Worm (Caenorhabditis elegans) whole organism, L3 larva: ENCODE data around the gene F26F4.5.

ENCODE experiments used
- R02D3.7 ChIP-seq: fragments of 150-350 bp; optimal IDR thresholded peaks from 2 replicates; lab custom pipeline; 2014; ENCODE audit warnings: missing biosample characterization, missing genetic modification characterization
- ZK546.5 ChIP-seq: sonication (generic microtip); optimal IDR thresholded peaks from 2 replicates; lab custom pipeline; 2017; ENCODE audit warnings: missing biosample characterization, missing genetic modification characterization
- aly-2 ChIP-seq: fragments of 150-350 bp; optimal IDR thresholded peaks from 2 replicates; lab custom pipeline; 2014; ENCODE audit warnings: missing biosample characterization, missing genetic modification characterization
- ama-1 ChIP-seq: fragments of 150-350 bp; optimal IDR thresholded peaks from 2 replicates; lab custom pipeline; 2018
- ceh-16 ChIP-seq: sonication (generic microtip); optimal IDR thresholded peaks from 2 replicates; lab custom pipeline; 2017; ENCODE audit warnings: missing biosample characterization, missing genetic modification characterization
- ceh-28 ChIP-seq: fragments of 150-350 bp; optimal IDR thresholded peaks from 2 replicates; lab custom pipeline; 2014; ENCODE audit warnings: missing biosample characterization, missing genetic modification reagents, missing genetic modification characterization
- ceh-82 ChIP-seq: fragments of 150-350 bp; optimal IDR thresholded peaks from 2 replicates; lab custom pipeline; 2014; ENCODE audit warnings: missing biosample characterization, missing genetic modification characterization
- ceh-9 ChIP-seq: sonication (generic microtip); optimal IDR thresholded peaks from 2 replicates; lab custom pipeline; 2018; ENCODE audit warnings: missing biosample characterization, missing genetic modification characterization
- daf-12 ChIP-seq: fragments of 150-350 bp; optimal IDR thresholded peaks from 2 replicates; lab custom pipeline; 2014; ENCODE audit warnings: missing biosample characterization, missing genetic modification reagents, missing genetic modification characterization
- egl-27 ChIP-seq: sonication (generic microtip); optimal IDR thresholded peaks from 4 replicates; lab custom pipeline; 2017; ENCODE audit warnings: missing biosample characterization, missing genetic modification reagents, missing genetic modification characterization
- egl-5 ChIP-seq: fragments of 150-350 bp; optimal IDR thresholded peaks from 2 replicates; lab custom pipeline; 2017; ENCODE audit warnings: missing biosample characterization, missing genetic modification reagents, missing genetic modification characterization, inconsistent platforms
- elt-1 ChIP-seq: fragments of 150-350 bp; optimal IDR thresholded peaks from 2 replicates; lab custom pipeline; 2014; ENCODE audit warnings: missing biosample characterization, missing genetic modification characterization
- elt-2 ChIP-seq: sonication (generic microtip); optimal IDR thresholded peaks from 2 replicates; lab custom pipeline; 2016; ENCODE audit warnings: missing genetic modification reagents, mild to moderate bottlenecking, missing genetic modification characterization, missing compliant biosample characterization
- elt-3 ChIP-seq, 3 experiments: fragments of 150-350 bp in 1 of 3; sonication (generic microtip) in 2 of 3; optimal IDR thresholded peaks; 2 replicates in 2 of 3; 4 replicates in 1 of 3; lab custom pipeline; 2014 to 2017; ENCODE audit warnings: missing biosample characterization in 3 of 3, missing genetic modification characterization in 3 of 3
- eor-1 ChIP-seq, 2 experiments: fragments of 150-350 bp; optimal IDR thresholded peaks; 2 replicates each; lab custom pipeline; 2014 to 2018; ENCODE audit warnings: missing biosample characterization in 2 of 2, missing genetic modification characterization in 2 of 2
- fkh-10 ChIP-seq: sonication (generic microtip); optimal IDR thresholded peaks from 2 replicates; lab custom pipeline; 2017; ENCODE audit warnings: missing biosample characterization, missing genetic modification reagents, missing genetic modification characterization
- fkh-2 ChIP-seq: fragments of 150-350 bp; optimal IDR thresholded peaks from 2 replicates; lab custom pipeline; 2014; ENCODE audit warnings: missing biosample characterization, missing genetic modification reagents, missing genetic modification characterization
- fos-1 ChIP-seq: fragments of 150-350 bp; optimal IDR thresholded peaks from 2 replicates; lab custom pipeline; 2014; ENCODE audit warnings: missing biosample characterization, missing genetic modification characterization
- hmg-11 ChIP-seq: sonication (generic microtip); optimal IDR thresholded peaks from 2 replicates; lab custom pipeline; 2016; ENCODE audit warnings: missing genetic modification characterization, missing compliant biosample characterization
- jun-1 ChIP-seq: fragments of 150-350 bp; optimal IDR thresholded peaks from 2 replicates; lab custom pipeline; 2014; ENCODE audit warnings: missing biosample characterization, missing genetic modification reagents, missing genetic modification characterization
- lin-15B ChIP-seq: fragments of 150-350 bp; optimal IDR thresholded peaks from 2 replicates; lab custom pipeline; 2014; ENCODE audit warnings: missing biosample characterization, missing genetic modification characterization
- lin-39 ChIP-seq: fragments of 150-350 bp; optimal IDR thresholded peaks from 2 replicates; lab custom pipeline; 2018; ENCODE audit warnings: missing biosample characterization, missing genetic modification reagents, missing genetic modification characterization
- lsy-12 ChIP-seq: sonication (generic microtip); optimal IDR thresholded peaks from 2 replicates; lab custom pipeline; 2016; ENCODE audit warnings: mild to moderate bottlenecking, missing genetic modification characterization, missing compliant biosample characterization
- mdl-1 ChIP-seq: fragments of 150-350 bp; optimal IDR thresholded peaks from 2 replicates; lab custom pipeline; 2014; ENCODE audit warnings: missing biosample characterization, missing genetic modification characterization
- mml-1 ChIP-seq: fragments of 150-350 bp; sonication (generic microtip); optimal IDR thresholded peaks from 3 replicates; lab custom pipeline; 2014; ENCODE audit warnings: missing biosample characterization, missing genetic modification characterization
- nfya-1 ChIP-seq: sonication (generic microtip); optimal IDR thresholded peaks from 2 replicates; lab custom pipeline; 2017; ENCODE audit warnings: missing genetic modification characterization, mild to moderate bottlenecking, missing compliant biosample characterization, antibody characterized with exemption, moderate library complexity; ENCODE audit not compliant: insufficient read depth
- nhr-11 ChIP-seq: fragments of 150-350 bp; optimal IDR thresholded peaks from 2 replicates; lab custom pipeline; 2014; ENCODE audit warnings: missing biosample characterization, missing genetic modification characterization
- nhr-12 ChIP-seq: fragments of 150-350 bp; optimal IDR thresholded peaks from 2 replicates; lab custom pipeline; 2014; ENCODE audit warnings: missing biosample characterization, missing genetic modification characterization
- nhr-23 ChIP-seq: fragments of 150-350 bp; optimal IDR thresholded peaks from 2 replicates; lab custom pipeline; 2014; ENCODE audit warnings: missing biosample characterization, missing genetic modification reagents, missing genetic modification characterization
- nhr-237 ChIP-seq: fragments of 150-350 bp; optimal IDR thresholded peaks from 2 replicates; lab custom pipeline; 2014; ENCODE audit warnings: missing biosample characterization, missing genetic modification characterization
- nhr-25 ChIP-seq: sonication (generic microtip); optimal IDR thresholded peaks from 2 replicates; lab custom pipeline; 2017; ENCODE audit warnings: missing biosample characterization, missing genetic modification characterization
- nhr-28 ChIP-seq: fragments of 150-350 bp; optimal IDR thresholded peaks from 2 replicates; lab custom pipeline; 2014; ENCODE audit warnings: missing biosample characterization, missing genetic modification characterization
- nhr-43 ChIP-seq: sonication (generic microtip); optimal IDR thresholded peaks from 2 replicates; lab custom pipeline; 2016; ENCODE audit warnings: mild to moderate bottlenecking, missing genetic modification characterization, missing compliant biosample characterization; ENCODE audit not compliant: poor library complexity, severe bottlenecking
- nhr-67 ChIP-seq: fragments of 150-350 bp; optimal IDR thresholded peaks from 2 replicates; lab custom pipeline; 2014; ENCODE audit warnings: missing biosample characterization, missing genetic modification characterization
- nhr-76 ChIP-seq: fragments of 150-350 bp; sonication (generic microtip); optimal IDR thresholded peaks from 5 replicates; lab custom pipeline; 2014; ENCODE audit warnings: missing biosample characterization, missing genetic modification characterization
- nhr-77 ChIP-seq: fragments of 150-350 bp; optimal IDR thresholded peaks from 2 replicates; lab custom pipeline; 2014; ENCODE audit warnings: missing biosample characterization, missing genetic modification characterization
- pha-4 ChIP-seq: fragments of 150-350 bp; optimal IDR thresholded peaks from 2 replicates; lab custom pipeline; 2014; ENCODE audit warnings: missing biosample characterization, missing genetic modification reagents, missing genetic modification characterization
- pqm-1 ChIP-seq: fragments of 150-350 bp; optimal IDR thresholded peaks from 2 replicates; lab custom pipeline; 2017; ENCODE audit warnings: missing biosample characterization, missing genetic modification characterization, inconsistent platforms
- sea-2 ChIP-seq: fragments of 150-350 bp; sonication (generic microtip); optimal IDR thresholded peaks from 4 replicates; lab custom pipeline; 2014; ENCODE audit warnings: missing biosample characterization, missing genetic modification reagents, missing genetic modification characterization
- skn-1 ChIP-seq: fragments of 150-350 bp; optimal IDR thresholded peaks from 2 replicates; lab custom pipeline; 2014; ENCODE audit warnings: missing biosample characterization, missing genetic modification characterization
- snpc-4 ChIP-seq: fragments of 150-350 bp; optimal IDR thresholded peaks from 2 replicates; lab custom pipeline; 2014; ENCODE audit warnings: missing biosample characterization, missing genetic modification characterization
- tbx-2 ChIP-seq: sonication (generic microtip); optimal IDR thresholded peaks from 2 replicates; lab custom pipeline; 2016; ENCODE audit warnings: mild to moderate bottlenecking, missing genetic modification characterization, missing compliant biosample characterization
- unc-39 ChIP-seq: sonication (generic microtip); optimal IDR thresholded peaks from 4 replicates; lab custom pipeline; 2017; ENCODE audit warnings: missing biosample characterization, missing genetic modification characterization
- unc-62 ChIP-seq: fragments of 150-350 bp; sonication (generic microtip); optimal IDR thresholded peaks from 4 replicates; lab custom pipeline; 2014; ENCODE audit warnings: missing biosample characterization, missing genetic modification reagents, missing genetic modification characterization
- zag-1 ChIP-seq: fragments of 150-350 bp; optimal IDR thresholded peaks from 2 replicates; lab custom pipeline; 2014; ENCODE audit warnings: missing biosample characterization, missing genetic modification characterization
- ztf-11 ChIP-seq: fragments of 150-350 bp; optimal IDR thresholded peaks from 2 replicates; lab custom pipeline; 2014; ENCODE audit warnings: missing biosample characterization, missing genetic modification characterization
- ztf-4 ChIP-seq: fragments of 150-350 bp; optimal IDR thresholded peaks from 2 replicates; lab custom pipeline; 2014; ENCODE audit warnings: missing biosample characterization, missing genetic modification characterization

The F26F4.5 gene

DNA sequence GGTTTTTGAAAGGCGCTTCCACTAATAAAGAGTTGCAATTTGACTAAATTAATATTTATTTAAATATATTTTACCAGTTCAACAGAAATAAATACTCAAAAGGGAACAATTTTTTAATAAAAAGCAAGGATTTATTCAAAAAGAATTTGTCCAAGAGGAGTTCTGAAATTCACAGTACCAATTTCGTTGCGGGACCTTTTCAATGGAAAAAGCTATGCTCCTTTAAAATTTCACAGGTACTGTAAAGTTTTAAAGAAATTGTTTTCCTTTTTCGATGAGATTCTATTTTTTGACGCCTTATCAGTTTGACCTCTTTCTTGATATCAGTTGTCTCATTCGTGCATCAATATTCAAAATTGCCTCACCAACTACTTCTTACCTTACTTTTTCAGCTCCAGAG lies 9.2 kb upstream of the F26F4.5 start, which contains the start of gene tag-340:
Gene tag-340 (plus strand): TSS at position 249 of the 400 bp plus-strand sequence.
- TF ChIP-seq ceh-82, result no peak
- TF ChIP-seq pha-4 (tag; lab: Kevin White, UChicago), result no peak
- TF ChIP-seq nhr-67 (tag; lab: Kevin White, UChicago), result no peak
- no peak for TF ChIP-seq eor-1 (tag; optimal IDR thresholded peaks at IDR 0.05; lab: Kevin White, UChicago)
- no peak for TF ChIP-seq elt-3 (tag; optimal IDR thresholded peaks at IDR 0.05; lab: Kevin White, UChicago)
- no peak for TF ChIP-seq nhr-43 (tag; lab: Kevin White, UChicago)
- no peak for TF ChIP-seq ceh-28
- TF ChIP-seq elt-2 (tag; lab: Kevin White, UChicago), result no peak
- no peak for TF ChIP-seq nhr-12
- no peak for TF ChIP-seq nhr-77 (tag; lab: Kevin White, UChicago)
- TF ChIP-seq tbx-2, result no peak
- TF ChIP-seq nhr-76 (tag; lab: Kevin White, UChicago), result no peak
- no peak for TF ChIP-seq elt-1 (tag; lab: Kevin White, UChicago)
- no peak for TF ChIP-seq ama-1 (lab: Kevin White, UChicago)

DNA sequence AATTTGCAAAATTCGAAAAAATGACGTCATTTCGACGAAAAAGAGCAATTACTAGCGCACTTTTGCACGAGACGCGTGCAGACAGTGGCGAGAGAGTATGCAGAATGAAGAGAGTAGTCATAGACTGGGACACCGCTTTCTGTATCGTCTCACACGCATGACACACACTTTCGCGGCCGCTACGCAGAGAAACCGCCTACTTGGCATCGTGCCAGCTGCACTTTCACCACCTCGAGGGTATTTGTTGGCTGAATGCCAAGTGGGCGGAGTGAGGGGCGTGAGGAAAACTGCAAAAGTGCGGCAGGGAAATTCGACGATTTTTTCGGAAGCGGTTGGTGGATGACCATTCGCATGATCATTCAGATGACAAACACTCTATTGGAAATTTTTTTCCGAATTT lies 8.7 kb upstream of the F26F4.5 start:
- peak; percentile 97 for TF ChIP-seq hmg-11 (tag; lab: Kevin White, UChicago)
- no peak for TF ChIP-seq nhr-12
- peak; percentile 97 for TF ChIP-seq tbx-2
- peak; percentile 82 for TF ChIP-seq ama-1 (lab: Kevin White, UChicago)
- TF ChIP-seq egl-27 (tag; lab: Kevin White, UChicago), result peak; percentile 95
- peak; percentile 87 for TF ChIP-seq sea-2 (GFP tag; lab: Kevin White, UChicago)
- peak; percentile 93 for TF ChIP-seq ceh-82
- TF ChIP-seq eor-1 (tag; optimal IDR thresholded peaks at IDR 0.05; lab: Kevin White, UChicago), result peak in 1 of 2 experiments; percentile 2
- peak; percentile 97 for TF ChIP-seq fos-1 (tag; lab: Kevin White, UChicago)
- peak; percentile 97 for TF ChIP-seq unc-62
- TF ChIP-seq elt-2 (tag; lab: Kevin White, UChicago), result peak; percentile 97
- TF ChIP-seq elt-1 (tag; lab: Kevin White, UChicago), result peak; percentile 85
- TF ChIP-seq nhr-77 (tag; lab: Kevin White, UChicago), result peak; percentile 93
- peak; percentile 100 for TF ChIP-seq nhr-25
- no peak for TF ChIP-seq fkh-2
- no peak for TF ChIP-seq aly-2
- peak; percentile 57 for TF ChIP-seq mml-1 (tag; lab: Kevin White, UChicago)
- TF ChIP-seq egl-5 (tag; lab: Kevin White, UChicago), result peak; percentile 94
- TF ChIP-seq nhr-67 (tag; lab: Kevin White, UChicago), result no peak
- peak; percentile 76 for TF ChIP-seq ceh-16 (tag; lab: Kevin White, UChicago)
- TF ChIP-seq snpc-4, result peak; percentile 92
- TF ChIP-seq ceh-28, result peak; percentile 95
- peak; percentile 99 for TF ChIP-seq pha-4 (tag; lab: Kevin White, UChicago)
- TF ChIP-seq jun-1 (tag; lab: Kevin White, UChicago), result peak; percentile 98
- TF ChIP-seq unc-39 (tag; lab: Kevin White, UChicago), result peak; percentile 33
- peak; percentile 4 for TF ChIP-seq ztf-11 (tag; lab: Kevin White, UChicago)
- TF ChIP-seq lsy-12 (tag; lab: Kevin White, UChicago), result peak; percentile 98
- TF ChIP-seq ceh-9, result no peak
- peak; percentile 95 for TF ChIP-seq nhr-11 (tag; lab: Kevin White, UChicago)
- peak; percentile 96 for TF ChIP-seq pqm-1 (tag; lab: Kevin White, UChicago)
- peak; percentile 88 for TF ChIP-seq ztf-4 (tag; lab: Kevin White, UChicago)
- TF ChIP-seq fkh-10 (GFP tag; lab: Kevin White, UChicago), result peak; percentile 99
- TF ChIP-seq zag-1 (tag; lab: Kevin White, UChicago), result peak; percentile 84
- TF ChIP-seq lin-15B (tag; lab: Kevin White, UChicago), result peak; percentile 96
- peak; percentile 58 for TF ChIP-seq ZK546.5 (tag; lab: Kevin White, UChicago)
- no peak for TF ChIP-seq nhr-28 (tag; lab: Kevin White, UChicago)
- peak; percentile 97 for TF ChIP-seq mdl-1 (tag; lab: Kevin White, UChicago)
- peak; percentile 100 for TF ChIP-seq nhr-23 (tag; lab: Kevin White, UChicago)
- TF ChIP-seq daf-12 (tag; lab: Kevin White, UChicago), result peak; percentile 90
- TF ChIP-seq lin-39 (tag; lab: Kevin White, UChicago), result peak; percentile 99
- peak; percentile 99 for TF ChIP-seq nfya-1 (tag; lab: Kevin White, UChicago)
- peak; percentile 91 for TF ChIP-seq skn-1
- TF ChIP-seq R02D3.7 (tag; lab: Kevin White, UChicago), result peak; percentile 92
- peak in 2 of 3 experiments; percentile 25 to 95 for TF ChIP-seq elt-3 (tag; optimal IDR thresholded peaks at IDR 0.05; lab: Kevin White, UChicago)
- TF ChIP-seq nhr-237 (tag; lab: Kevin White, UChicago), result no peak
- TF ChIP-seq nhr-76 (tag; lab: Kevin White, UChicago), result peak; percentile 75
- TF ChIP-seq nhr-43 (tag; lab: Kevin White, UChicago), result peak; percentile 98
